Fruit fly (Drosophila melanogaster): ENCODE measurements around the gene CG3191.

DNA sequence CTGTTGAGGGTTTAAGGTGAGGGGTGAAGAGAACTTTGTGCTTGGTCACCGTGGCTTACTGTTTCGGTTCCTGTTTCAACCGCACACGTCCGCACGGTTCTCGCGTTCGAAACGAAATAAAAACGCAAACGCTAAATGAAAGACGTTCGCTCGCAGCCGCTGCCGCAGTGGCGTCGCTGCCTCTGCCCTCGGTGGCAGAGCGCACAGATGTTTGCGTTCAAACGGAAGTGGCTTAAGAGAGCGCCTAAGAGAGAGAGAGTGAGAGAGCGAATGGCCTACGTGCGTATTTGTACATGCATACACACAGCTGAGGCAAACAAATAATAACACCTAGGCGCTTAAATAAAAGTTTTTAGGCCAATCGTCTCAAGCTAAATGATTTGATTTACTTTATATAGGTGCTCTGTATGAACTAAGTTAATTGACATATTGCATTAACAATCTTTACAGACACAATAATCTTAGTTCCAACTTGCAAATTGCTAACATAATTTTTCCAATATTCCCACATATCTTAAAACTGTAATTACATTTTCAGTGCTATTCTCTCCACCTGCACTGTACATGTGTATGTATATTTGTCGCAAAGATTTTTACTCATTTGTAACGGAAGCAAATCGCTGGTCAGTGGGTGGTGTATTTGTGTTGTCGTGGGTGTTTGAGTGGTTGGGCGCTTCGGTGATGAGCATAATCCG is 41.6 kb upstream of the CG3191 start, which contains the start of gene CG2865:
- TF ChIP-seq CG8301 (tag; optimal IDR thresholded peaks at IDR 0.05) (peak; percentile 96), CG13204 (GFP tag; optimal IDR thresholded peaks at IDR 0.05) (peak; percentile 87), CG12605 (GFP tag; IDR thresholded peaks at IDR 0.05) (peak; percentile 76), CG8159 (tag; optimal IDR thresholded peaks at IDR 0.05) (peak; percentile 97), CG14655 (GFP tag; optimal IDR thresholded peaks at IDR 0.05) (peak; percentile 96), CG9948 (tag; optimal IDR thresholded peaks at IDR 0.05) (peak; percentile 94)
